Worm (Caenorhabditis elegans) whole organism, L4 larva: ENCODE measurements around the gene urb-1.
A peak's percentile ranks its signal among the peaks of the same experiment; 100 is the strongest.

Source experiments
- ama-1 ChIP-seq: fragments of 150-350 bp; optimal IDR thresholded peaks from 2 replicates; lab custom pipeline; 2014; ENCODE audit warnings: inconsistent platforms, mixed read lengths
- ceh-28 ChIP-seq: fragments of 150-350 bp; optimal IDR thresholded peaks from 2 replicates; lab custom pipeline; 2014; ENCODE audit warnings: missing biosample characterization, missing genetic modification reagents, missing genetic modification characterization
- ceh-82 ChIP-seq: sonication (generic microtip); optimal IDR thresholded peaks from 2 replicates; lab custom pipeline; 2017; ENCODE audit warnings: missing biosample characterization, missing genetic modification characterization
- daf-19 ChIP-seq: fragments of 200-800 bp; sonication (Bioruptor generic); conservative IDR thresholded peaks from 2 replicates; pipeline ENCODE4 v1.3.6; 2022; ENCODE audit warnings: missing genetic modification characterization, missing compliant biosample characterization
- dmd-9 ChIP-seq: fragments of 200-800 bp; sonication (Bioruptor generic); IDR thresholded peaks from 2 replicates; pipeline ENCODE4 v1.3.6; 2022; ENCODE audit warnings: missing genetic modification reagents, missing genetic modification characterization, missing compliant biosample characterization
- dve-1 ChIP-seq: sonication (generic microtip); optimal IDR thresholded peaks from 2 replicates; lab custom pipeline; 2017; ENCODE audit warnings: antibody characterized with exemption, mild to moderate bottlenecking, missing genetic modification characterization, missing compliant biosample characterization; ENCODE audit not compliant: insufficient read depth
- gei-8 ChIP-seq: fragments of 200-800 bp; sonication (Bioruptor generic); optimal IDR thresholded peaks from 2 replicates; lab custom pipeline; 2018; ENCODE audit warnings: mild to moderate bottlenecking, missing genetic modification characterization, missing compliant biosample characterization
- madf-9 ChIP-seq: fragments of 200-800 bp; sonication (Bioruptor generic); conservative IDR thresholded peaks from 2 replicates; pipeline ENCODE4 v1.3.6; 2022; ENCODE audit warnings: missing genetic modification reagents, missing genetic modification characterization, missing compliant biosample characterization
- pha-4 ChIP-seq, 2 experiments: fragments of 150-350 bp in 1 of 2; fragments of 200-800 bp in 1 of 2; sonication (Bioruptor generic) in 1 of 2; IDR thresholded peaks in 1 of 2; optimal IDR thresholded peaks in 1 of 2; 2 replicates each; pipeline versions ENCODE4 v1.3.6 to Lab custom; 2014 to 2022; ENCODE audit warnings: missing genetic modification characterization in 2 of 2, missing genetic modification reagents in 2 of 2, missing biosample characterization in 1 of 2, missing compliant biosample characterization in 1 of 2
- snpc-4 ChIP-seq: fragments of 150-350 bp; optimal IDR thresholded peaks from 2 replicates; lab custom pipeline; 2014; ENCODE audit warnings: missing biosample characterization, missing genetic modification characterization

DNA sequence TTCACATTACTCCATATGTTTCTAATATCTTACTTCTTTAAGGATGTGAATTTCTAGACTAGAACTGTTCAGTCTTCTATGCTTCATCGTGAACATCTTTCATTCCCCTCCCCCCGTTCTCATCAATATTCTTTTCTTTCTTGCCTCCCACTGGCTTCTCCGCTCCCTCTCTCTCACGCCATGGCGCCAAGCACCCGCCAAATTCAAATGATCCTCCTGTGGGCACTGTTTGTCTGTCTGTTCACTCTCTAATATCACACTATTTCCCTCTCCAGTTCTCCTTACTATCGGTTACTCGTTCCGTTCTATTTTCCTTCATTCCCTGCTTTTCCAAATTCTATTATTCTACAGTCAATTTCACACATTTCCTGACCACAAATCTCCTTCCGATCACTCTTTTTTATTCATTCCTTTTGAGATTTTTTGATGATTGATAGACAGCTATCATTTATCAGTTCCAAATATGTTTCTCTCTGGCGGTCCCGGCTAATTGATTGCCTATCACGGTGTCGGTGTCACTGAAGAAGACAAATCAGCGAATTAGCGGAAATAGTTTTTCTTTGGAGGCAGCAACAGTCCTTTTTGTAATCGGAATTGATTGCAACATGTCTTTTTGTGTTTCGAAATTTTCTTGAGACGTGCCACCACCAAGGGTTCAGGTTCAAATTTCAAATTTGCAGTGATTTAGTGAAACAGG, 34.5 kb upstream of the urb-1 start:
- TF ChIP-seq ama-1 (no peak), daf-19 (no peak), ceh-82 (tag; lab: Kevin White, UChicago) (no peak), gei-8 (no peak), snpc-4 (tag; lab: Kevin White, UChicago) (no peak), dve-1 (peak; percentile 12), ceh-28 (tag; lab: Kevin White, UChicago) (no peak), pha-4 (GFP tag; IDR thresholded peaks at IDR 0.05; lab: Robert Waterston, UW) (no peak), pha-4 (tag; optimal IDR thresholded peaks at IDR 0.05; lab: Kevin White, UChicago) (no peak), dmd-9 (GFP tag; lab: Robert Waterston, UW) (no peak), madf-9 (no peak)
